Worm (Caenorhabditis elegans): Measurements from ENCODE around the gene crp-1.

DNA sequence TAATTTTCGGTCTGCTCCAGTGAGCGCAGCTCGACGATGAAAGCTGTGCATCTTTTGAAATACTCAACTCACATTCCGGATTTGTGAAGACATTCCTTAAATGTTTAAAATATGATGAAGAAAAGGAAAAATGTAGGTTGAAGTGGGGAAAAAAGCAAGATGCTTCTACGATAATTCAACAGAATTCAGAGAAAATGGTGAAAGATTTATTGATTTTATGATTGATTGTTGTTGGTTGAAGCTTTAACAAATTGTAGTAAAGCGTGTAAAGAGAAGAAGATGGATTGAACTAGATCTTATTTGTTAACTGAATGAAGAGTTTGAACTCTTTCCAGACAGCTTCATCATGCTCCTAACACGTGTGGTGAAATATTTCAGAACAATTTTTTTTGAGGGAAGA lies 11.6 kb downstream of the crp-1 start, which contains the start of gene ncx-5:
- no peak for TF ChIP-seq unc-39 (tag; optimal IDR thresholded peaks at IDR 0.05)
- no peak for TF ChIP-seq ztf-4 (tag; optimal IDR thresholded peaks at IDR 0.05)
- TF ChIP-seq nhr-6 (tag; optimal IDR thresholded peaks at IDR 0.05): no peak
- TF ChIP-seq ztf-11 (tag; optimal IDR thresholded peaks at IDR 0.05): no peak
- no peak for TF ChIP-seq nhr-11 (tag; optimal IDR thresholded peaks at IDR 0.05)
- no peak for TF ChIP-seq lsy-2 (tag; optimal IDR thresholded peaks at IDR 0.05)
- TF ChIP-seq ama-1 (optimal IDR thresholded peaks at IDR 0.05): no peak
- no peak for TF ChIP-seq alr-1 (tag; optimal IDR thresholded peaks at IDR 0.05)
- TF ChIP-seq ZK546.5 (tag; optimal IDR thresholded peaks at IDR 0.05): no peak
- no peak for TF ChIP-seq nhr-10 (tag; optimal IDR thresholded peaks at IDR 0.05)
- no peak for TF ChIP-seq R02D3.7 (tag; optimal IDR thresholded peaks at IDR 0.05)
- no peak for TF ChIP-seq nhr-237 (tag; optimal IDR thresholded peaks at IDR 0.05)
- TF ChIP-seq peb-1 (tag; optimal IDR thresholded peaks at IDR 0.05): no peak

Data from whole organism, L2 larva.